Worm (Caenorhabditis elegans) whole organism, young adult: Measurements from ENCODE around the gene Y32H12A.8.

Source experiments
- D2030.7 ChIP-seq: fragments of 200-800 bp; sonication (Bioruptor generic); IDR thresholded peaks from 2 replicates; pipeline ENCODE4 v1.3.6; 2022; ENCODE audit warnings: missing genetic modification reagents, missing genetic modification characterization, missing compliant biosample characterization
- F55B11.4 ChIP-seq: sonication (generic microtip); optimal IDR thresholded peaks from 2 replicates; lab custom pipeline; 2016; ENCODE audit warnings: missing compliant biosample characterization, missing genetic modification characterization, borderline replicate concordance; ENCODE audit not compliant: insufficient read depth
- ceh-40 ChIP-seq: fragments of 200-800 bp; sonication (Bioruptor generic); IDR thresholded peaks from 2 replicates; pipeline ENCODE4 v1.3.6; 2022; ENCODE audit warnings: missing genetic modification characterization, missing compliant biosample characterization
- ets-4 ChIP-seq: fragments of 200-800 bp; sonication (Bioruptor generic); optimal IDR thresholded peaks from 2 replicates; lab custom pipeline; 2018; ENCODE audit warnings: mild to moderate bottlenecking, missing genetic modification characterization, missing compliant biosample characterization
- lin-35 ChIP-seq, 3 experiments: fragments of 150-350 bp in 2 of 3; sonication (generic microtip) in 1 of 3; optimal IDR thresholded peaks; 2 replicates each; lab custom pipeline; 2014 to 2018; ENCODE audit warnings: missing biosample characterization in 3 of 3, missing genetic modification characterization in 3 of 3, missing genetic modification reagents in 3 of 3
- lin-54 ChIP-seq: fragments of 200-800 bp; sonication (Bioruptor generic); optimal IDR thresholded peaks from 2 replicates; lab custom pipeline; 2018; ENCODE audit warnings: mild to moderate bottlenecking, missing genetic modification characterization, missing compliant biosample characterization
- ztf-18 ChIP-seq: sonication (generic microtip); optimal IDR thresholded peaks from 2 replicates; lab custom pipeline; 2016; ENCODE audit warnings: missing genotype, mild to moderate bottlenecking, missing genetic modification characterization, missing compliant biosample characterization

ce11 chrIII:5341382-5341781 is 64.5 kb downstream of the Y32H12A.8 start, which contains the start of gene ZK121.2:
- TF ChIP-seq lin-35 (GFP tag; optimal IDR thresholded peaks at IDR 0.05; lab: Kevin White, UChicago) (no peak), ceh-40 (GFP tag; lab: Robert Waterston, UW) (no peak), ets-4 (GFP tag; lab: Kevin White, UChicago) (no peak), F55B11.4 (no peak), lin-54 (GFP tag; lab: Kevin White, UChicago) (no peak), ztf-18 (tag; lab: Kevin White, UChicago) (no peak), D2030.7 (no peak)
